Fruit fly (Drosophila melanogaster) whole organism, embryonic: Measurements from ENCODE around the gene mRpS18B.

Source experiments
- B-H1 ChIP-seq: fragments of 200-800 bp; sonication (Bioruptor generic); IDR thresholded peaks from 3 replicates; pipeline ENCODE4 v1.3.6; 2022; ENCODE audit warnings: missing biosample characterization, missing genetic modification characterization
- CG11398 ChIP-seq: fragments of 200-800 bp; sonication (Bioruptor generic); optimal IDR thresholded peaks from 2 replicates; lab custom pipeline; 2016; ENCODE audit warnings: missing biosample characterization, missing genetic modification characterization
- CG12104 ChIP-seq: fragments of 200-800 bp; sonication (Bioruptor generic); optimal IDR thresholded peaks from 3 replicates; lab custom pipeline; 2016; ENCODE audit warnings: missing biosample characterization, missing genetic modification characterization
- CG12769 ChIP-seq: fragments of 200-800 bp; sonication (Bioruptor generic); optimal IDR thresholded peaks from 2 replicates; lab custom pipeline; 2019; ENCODE audit warnings: missing biosample characterization, mild to moderate bottlenecking, missing genetic modification characterization, moderate library complexity
- CG15601 ChIP-seq: fragments of 200-800 bp; sonication (Bioruptor generic); optimal IDR thresholded peaks from 3 replicates; lab custom pipeline; 2019; ENCODE audit warnings: missing biosample characterization, mild to moderate bottlenecking, missing genetic modification characterization, moderate library complexity
- CG15696 ChIP-seq: fragments of 200-800 bp; sonication (Bioruptor generic); optimal IDR thresholded peaks from 2 replicates; lab custom pipeline; 2019; ENCODE audit warnings: missing biosample characterization, mild to moderate bottlenecking, missing genetic modification characterization, moderate library complexity
- CG31388 ChIP-seq: fragments of 200-800 bp; sonication (Bioruptor generic); optimal IDR thresholded peaks from 2 replicates; lab custom pipeline; 2016; ENCODE audit warnings: missing biosample characterization, missing genetic modification characterization
- CG3838 ChIP-seq: fragments of 200-800 bp; sonication (Bioruptor generic); optimal IDR thresholded peaks from 3 replicates; lab custom pipeline; 2016; ENCODE audit warnings: missing biosample characterization, missing genetic modification characterization
- CG6272 ChIP-seq: fragments of 200-800 bp; sonication (Bioruptor generic); IDR thresholded peaks from 2 replicates; pipeline ENCODE4 v1.3.6; 2022; ENCODE audit warnings: missing biosample characterization, missing genetic modification characterization
- CG8290 ChIP-seq, 3 experiments: fragments of 200-800 bp; sonication (Bioruptor generic); optimal IDR thresholded peaks; 2 replicates each; lab custom pipeline; 2016 to 2019; ENCODE audit warnings: missing biosample characterization in 3 of 3, missing genetic modification characterization in 3 of 3, mild to moderate bottlenecking in 2 of 3, moderate library complexity in 1 of 3
- CG8765 ChIP-seq: fragments of 200-800 bp; sonication (Bioruptor generic); IDR thresholded peaks from 2 replicates; pipeline ENCODE4 v1.3.6; 2022; ENCODE audit warnings: missing biosample characterization, missing genetic modification characterization
- HLHmδ ChIP-seq: fragments of 200-800 bp; sonication (Bioruptor generic); optimal IDR thresholded peaks from 2 replicates; lab custom pipeline; 2018; ENCODE audit warnings: missing biosample characterization, mild to moderate bottlenecking, missing genetic modification characterization, moderate library complexity
- Hey ChIP-seq: fragments of 200-800 bp; sonication (Bioruptor generic); optimal IDR thresholded peaks from 3 replicates; lab custom pipeline; 2018; ENCODE audit warnings: missing biosample characterization, mild to moderate bottlenecking, missing genetic modification characterization
- Med ChIP-seq: fragments of 200-800 bp; sonication (Bioruptor generic); peaks from one replicate; lab custom pipeline; 2016; ENCODE audit warnings: missing biosample characterization, missing genetic modification characterization, mild to moderate bottlenecking, inconsistent platforms, moderate library complexity
- Myb ChIP-seq: fragments of 200-800 bp; sonication (Bioruptor generic); optimal IDR thresholded peaks from 2 replicates; lab custom pipeline; 2016; ENCODE audit warnings: missing biosample characterization, missing genetic modification characterization
- Nf-YC ChIP-seq: fragments of 200-800 bp; optimal IDR thresholded peaks from 3 replicates; lab custom pipeline; 2019; ENCODE audit warnings: missing biosample characterization, mild to moderate bottlenecking, missing genetic modification characterization, moderate library complexity
- Rx ChIP-seq: fragments of 200-800 bp; sonication (Bioruptor generic); IDR thresholded peaks from 2 replicates; pipeline ENCODE4 v1.3.6; 2022; ENCODE audit warnings: missing biosample characterization, missing genetic modification characterization
- Side ChIP-seq: fragments of 200-800 bp; sonication (Bioruptor generic); optimal IDR thresholded peaks from 2 replicates; lab custom pipeline; 2016; ENCODE audit warnings: missing biosample characterization, missing genetic modification characterization
- Spps ChIP-seq: fragments of 200-800 bp; sonication (Bioruptor generic); optimal IDR thresholded peaks from 2 replicates; lab custom pipeline; 2018; ENCODE audit warnings: missing biosample characterization, mild to moderate bottlenecking, missing genetic modification characterization
- Xbp1 ChIP-seq: fragments of 200-800 bp; sonication (Bioruptor generic); optimal IDR thresholded peaks from 3 replicates; lab custom pipeline; 2016; ENCODE audit warnings: missing biosample characterization, mild to moderate bottlenecking, missing genetic modification characterization
- bowl ChIP-seq: fragments of 200-800 bp; sonication (Bioruptor generic); IDR thresholded peaks from 2 replicates; pipeline ENCODE4 v1.3.6; 2022; ENCODE audit warnings: missing biosample characterization, missing genetic modification characterization
- chinmo ChIP-seq: fragments of 200-800 bp; sonication (Bioruptor generic); IDR thresholded peaks from 4 replicates; pipeline ENCODE4 v1.3.6; 2022; ENCODE audit warnings: missing biosample characterization, missing genetic modification characterization; ENCODE audit not compliant: partially characterized antibody
- chm ChIP-seq: fragments of 200-800 bp; sonication (Bioruptor generic); IDR thresholded peaks from 2 replicates; pipeline ENCODE4 v1.3.6; 2022; ENCODE audit warnings: missing biosample characterization, missing genetic modification characterization
- dpn ChIP-seq, 2 experiments: fragments of 200-800 bp; sonication (Bioruptor generic); optimal IDR thresholded peaks; 3 replicates each; lab custom pipeline; 2016; ENCODE audit warnings: missing biosample characterization in 2 of 2, missing genetic modification characterization in 2 of 2
- en ChIP-seq: fragments of 200-800 bp; sonication (Bioruptor generic); optimal IDR thresholded peaks from 2 replicates; lab custom pipeline; 2016; ENCODE audit warnings: missing biosample characterization, missing genetic modification characterization
- ewg ChIP-seq: fragments of 200-800 bp; sonication (Bioruptor generic); optimal IDR thresholded peaks from 3 replicates; lab custom pipeline; 2017; ENCODE audit warnings: mild to moderate bottlenecking, missing biosample characterization, missing genetic modification reagents, missing genetic modification characterization
- fd102C ChIP-seq: fragments of 200-800 bp; sonication (Bioruptor generic); optimal IDR thresholded peaks from 2 replicates; lab custom pipeline; 2018; ENCODE audit warnings: missing biosample characterization, mild to moderate bottlenecking, missing genetic modification characterization, moderate library complexity
- gfzf ChIP-seq: fragments of 200-800 bp; sonication (Bioruptor generic); optimal IDR thresholded peaks from 2 replicates; lab custom pipeline; 2016; ENCODE audit warnings: missing biosample characterization, mild to moderate bottlenecking, missing genetic modification characterization, moderate library complexity
- gsb ChIP-seq: fragments of 200-800 bp; sonication (Bioruptor generic); IDR thresholded peaks from 2 replicates; pipeline ENCODE4 v1.3.6; 2022; ENCODE audit warnings: missing biosample characterization, missing genetic modification characterization
- hbn ChIP-seq: fragments of 200-800 bp; sonication (Bioruptor generic); IDR thresholded peaks from 2 replicates; pipeline ENCODE4 v1.3.6; 2022; ENCODE audit warnings: missing biosample characterization, missing genetic modification characterization; ENCODE audit not compliant: partially characterized antibody
- lmd ChIP-seq: fragments of 200-800 bp; sonication (Bioruptor generic); IDR thresholded peaks from 2 replicates; pipeline ENCODE4 v1.3.6; 2022; ENCODE audit warnings: missing biosample characterization, missing genetic modification characterization
- sens ChIP-seq: fragments of 200-800 bp; sonication (Bioruptor generic); peaks from one replicate; lab custom pipeline; 2016; ENCODE audit warnings: missing biosample characterization, missing genetic modification characterization
- seq ChIP-seq: fragments of 200-800 bp; sonication (Bioruptor generic); IDR thresholded peaks from 2 replicates; pipeline ENCODE4 v1.3.6; 2022; ENCODE audit warnings: missing biosample characterization, missing genetic modification characterization
- slbo ChIP-seq: fragments of 200-800 bp; sonication (Bioruptor generic); IDR thresholded peaks from 2 replicates; pipeline ENCODE4 v1.3.6; 2022; ENCODE audit warnings: missing biosample characterization, missing genetic modification characterization
- slp2 ChIP-seq: fragments of 200-800 bp; sonication (Bioruptor generic); optimal IDR thresholded peaks from 2 replicates; lab custom pipeline; 2016; ENCODE audit warnings: missing biosample characterization, missing genetic modification characterization
- tin ChIP-seq: fragments of 200-800 bp; sonication (Bioruptor generic); optimal IDR thresholded peaks from 3 replicates; lab custom pipeline; 2016; ENCODE audit warnings: missing biosample characterization, missing genetic modification characterization
- usp ChIP-seq: fragments of >200 bp; optimal IDR thresholded peaks from 2 replicates; lab custom pipeline; 2017; ENCODE audit warnings: missing biosample characterization, missing genetic modification characterization
- vvl ChIP-seq: fragments of 200-800 bp; sonication (Bioruptor generic); IDR thresholded peaks from 2 replicates; pipeline ENCODE4 v1.3.6; 2022; ENCODE audit warnings: missing biosample characterization, missing genetic modification characterization
- z ChIP-seq: fragments of 200-800 bp; sonication (Bioruptor generic); IDR thresholded peaks from 3 replicates; pipeline ENCODE4 v1.3.6; 2022; ENCODE audit warnings: missing biosample characterization, missing genetic modification characterization

The mRpS18B gene

dm6 chr2L:20082155-20082964, 14.7 kb downstream of the mRpS18B start (continued):
- TF ChIP-seq Xbp1 (GFP tag; lab: Kevin White, UChicago) (peak; percentile 35), CG3838 (no peak), usp (GFP tag; lab: Kevin White, UChicago) (no peak), tin (GFP tag; lab: Kevin White, UChicago) (no peak), Rx (GFP tag; lab: Robert Waterston, UW) (no peak), slbo (GFP tag; lab: Robert Waterston, UW) (peak; percentile 37; the same call in 1 of the 2 replicates)

dm6 chr2L:20080772-20081171, 16.3 kb downstream of the mRpS18B start:
- TF ChIP-seq slp2, result no peak
- no peak for TF ChIP-seq B-H1 (GFP tag; lab: Robert Waterston, UW)
- no peak for TF ChIP-seq CG15601
- no peak for TF ChIP-seq CG8290 (GFP tag; optimal IDR thresholded peaks at IDR 0.05; lab: Kevin White, UChicago)
- TF ChIP-seq CG8290 (tag; optimal IDR thresholded peaks at IDR 0.05; lab: Kevin White, UChicago), result no peak
- TF ChIP-seq vvl, result peak; percentile 74
- TF ChIP-seq Nf-YC (tag; lab: Kevin White, UChicago), result no peak
- TF ChIP-seq chm (GFP tag; lab: Robert Waterston, UW), result no peak
- no peak for TF ChIP-seq HLHmδ
- TF ChIP-seq Side (GFP tag; lab: Kevin White, UChicago), result no peak
- TF ChIP-seq gsb (GFP tag; lab: Robert Waterston, UW), result no peak
- TF ChIP-seq seq (GFP tag; lab: Robert Waterston, UW), result no peak
- TF ChIP-seq CG11398 (GFP tag; lab: Kevin White, UChicago), result no peak
- no peak for TF ChIP-seq ewg (GFP tag; lab: Kevin White, UChicago)
- no peak for TF ChIP-seq CG6272 (GFP tag; lab: Robert Waterston, UW)
- no peak for TF ChIP-seq fd102C (GFP tag; lab: Kevin White, UChicago)
- TF ChIP-seq lmd (GFP tag; lab: Robert Waterston, UW), result no peak
- peak; percentile 8 for TF ChIP-seq CG12769 (tag; lab: Kevin White, UChicago)
- no peak for TF ChIP-seq z (GFP tag; lab: Robert Waterston, UW)
- TF ChIP-seq Hey (tag; lab: Kevin White, UChicago), result no peak
- TF ChIP-seq gfzf (GFP tag; lab: Kevin White, UChicago), result no peak
- peak; percentile 21 for TF ChIP-seq Med
- TF ChIP-seq sens (GFP tag; lab: Kevin White, UChicago), result peak; percentile 15
- TF ChIP-seq dpn (GFP tag; optimal IDR thresholded peaks at IDR 0.05; lab: Kevin White, UChicago), result no peak
- TF ChIP-seq CG12104, result no peak
- no peak for TF ChIP-seq en (GFP tag; lab: Kevin White, UChicago)
- TF ChIP-seq hbn (GFP tag; lab: Robert Waterston, UW), result no peak
- TF ChIP-seq Spps (tag; lab: Kevin White, UChicago), result no peak
- TF ChIP-seq CG8765 (GFP tag; lab: Robert Waterston, UW), result no peak
- no peak for TF ChIP-seq bowl (GFP tag; lab: Robert Waterston, UW)
- no peak for TF ChIP-seq CG31388 (GFP tag; lab: Kevin White, UChicago)
- TF ChIP-seq Myb, result no peak
- TF ChIP-seq CG15696 (tag; lab: Kevin White, UChicago), result no peak
- TF ChIP-seq chinmo (GFP tag; lab: Robert Waterston, UW), result 0 out of 4 replicates have a peak, but pooled peaks have one; percentile 70
